Worm (Caenorhabditis elegans) whole organism, L2 larva: ENCODE results near the gene Y24D9A.7.

Experiments
- C34F6.9 ChIP-seq: fragments of 150-350 bp; optimal IDR thresholded peaks from 2 replicates; lab custom pipeline; 2014; ENCODE audit warnings: missing biosample characterization, missing genetic modification characterization
- F13H6.1 ChIP-seq: sonication (generic microtip); optimal IDR thresholded peaks from 2 replicates; lab custom pipeline; 2016; ENCODE audit warnings: missing genetic modification characterization, missing compliant biosample characterization
- R02D3.7 ChIP-seq: fragments of 150-350 bp; optimal IDR thresholded peaks from 2 replicates; lab custom pipeline; 2014; ENCODE audit warnings: missing biosample characterization, missing genetic modification characterization
- Y55F3AM.14 ChIP-seq: fragments of 200-800 bp; sonication (Bioruptor generic); optimal IDR thresholded peaks from 2 replicates; lab custom pipeline; 2018; ENCODE audit warnings: mild to moderate bottlenecking, missing genetic modification characterization, missing compliant biosample characterization
- alr-1 ChIP-seq: fragments of 150-350 bp; optimal IDR thresholded peaks from 2 replicates; lab custom pipeline; 2014; ENCODE audit warnings: missing biosample characterization, missing genetic modification characterization
- aly-2 ChIP-seq: fragments of 150-350 bp; optimal IDR thresholded peaks from 2 replicates; lab custom pipeline; 2014; ENCODE audit warnings: missing biosample characterization, missing genetic modification characterization
- ama-1 ChIP-seq: fragments of 150-350 bp; optimal IDR thresholded peaks from 2 replicates; lab custom pipeline; 2018; ENCODE audit warnings: inconsistent platforms
- blmp-1 ChIP-seq: sonication (generic microtip); optimal IDR thresholded peaks from 2 replicates; lab custom pipeline; 2017; ENCODE audit warnings: missing genetic modification characterization, mild to moderate bottlenecking, missing compliant biosample characterization, antibody characterized with exemption, moderate library complexity; ENCODE audit not compliant: insufficient read depth
- ceh-16 ChIP-seq: fragments of 150-350 bp; optimal IDR thresholded peaks from 2 replicates; lab custom pipeline; 2014; ENCODE audit warnings: missing biosample characterization, missing genetic modification characterization
- ceh-82 ChIP-seq: fragments of 150-350 bp; optimal IDR thresholded peaks from 2 replicates; lab custom pipeline; 2014; ENCODE audit warnings: missing biosample characterization, missing genetic modification characterization
- crh-2 ChIP-seq: sonication (generic microtip); optimal IDR thresholded peaks from 2 replicates; lab custom pipeline; 2017; ENCODE audit warnings: missing biosample characterization, missing genetic modification characterization
- dmd-4 ChIP-seq: sonication (generic microtip); optimal IDR thresholded peaks from 2 replicates; lab custom pipeline; 2017; ENCODE audit warnings: missing biosample characterization, missing genetic modification characterization
- egl-27 ChIP-seq: sonication (generic microtip); optimal IDR thresholded peaks from 3 replicates; lab custom pipeline; 2017; ENCODE audit warnings: missing biosample characterization, missing genetic modification reagents, missing genetic modification characterization
- elt-1 ChIP-seq: fragments of 150-350 bp; optimal IDR thresholded peaks from 2 replicates; lab custom pipeline; 2014; ENCODE audit warnings: missing biosample characterization, missing genetic modification characterization
- gmeb-1 ChIP-seq: fragments of 150-350 bp; optimal IDR thresholded peaks from 2 replicates; lab custom pipeline; 2014; ENCODE audit warnings: missing biosample characterization, missing genetic modification characterization
- lin-11 ChIP-seq: fragments of 150-350 bp; sonication (generic microtip); optimal IDR thresholded peaks from 2 replicates; lab custom pipeline; 2014; ENCODE audit warnings: missing biosample characterization, missing genetic modification characterization, inconsistent platforms, mixed read lengths
- lin-13 ChIP-seq: fragments of 150-350 bp; optimal IDR thresholded peaks from 2 replicates; lab custom pipeline; 2014; ENCODE audit warnings: missing biosample characterization, missing genetic modification reagents, missing genetic modification characterization
- lin-39 ChIP-seq: fragments of 150-350 bp; optimal IDR thresholded peaks from 2 replicates; lab custom pipeline; 2014; ENCODE audit warnings: missing biosample characterization, missing genetic modification reagents, missing genetic modification characterization
- lsy-2 ChIP-seq, 2 experiments: fragments of 150-350 bp in 1 of 2; sonication (generic microtip) in 1 of 2; optimal IDR thresholded peaks; 2 replicates each; lab custom pipeline; 2014 to 2017; ENCODE audit warnings: missing biosample characterization in 2 of 2, missing genetic modification characterization in 2 of 2
- mab-5 ChIP-seq: fragments of 150-350 bp; optimal IDR thresholded peaks from 2 replicates; lab custom pipeline; 2014; ENCODE audit warnings: missing biosample characterization, missing genetic modification characterization
- mbf-1 ChIP-seq: sonication (generic microtip); optimal IDR thresholded peaks from 2 replicates; lab custom pipeline; 2017; ENCODE audit warnings: missing biosample characterization, missing genetic modification characterization
- mdl-1 ChIP-seq, 2 experiments: fragments of 150-350 bp in 1 of 2; sonication (generic microtip) in 1 of 2; optimal IDR thresholded peaks; 2 replicates each; lab custom pipeline; 2017; ENCODE audit warnings: missing biosample characterization in 2 of 2, missing genetic modification characterization in 2 of 2
- nhr-12 ChIP-seq: fragments of 150-350 bp; optimal IDR thresholded peaks from 2 replicates; lab custom pipeline; 2014; ENCODE audit warnings: missing biosample characterization, missing genetic modification characterization
- nhr-129 ChIP-seq: fragments of 150-350 bp; optimal IDR thresholded peaks from 2 replicates; lab custom pipeline; 2014; ENCODE audit warnings: missing biosample characterization, missing genetic modification characterization
- nhr-21 ChIP-seq: fragments of 150-350 bp; optimal IDR thresholded peaks from 2 replicates; lab custom pipeline; 2014; ENCODE audit warnings: missing biosample characterization, missing genetic modification characterization
- nhr-23 ChIP-seq: fragments of 150-350 bp; optimal IDR thresholded peaks from 2 replicates; lab custom pipeline; 2014; ENCODE audit warnings: missing biosample characterization, missing genetic modification reagents, missing genetic modification characterization
- nhr-25 ChIP-seq: fragments of 150-350 bp; sonication (generic microtip); optimal IDR thresholded peaks from 3 replicates; lab custom pipeline; 2014; ENCODE audit warnings: missing biosample characterization, missing genetic modification characterization
- nhr-77 ChIP-seq: fragments of 150-350 bp; optimal IDR thresholded peaks from 2 replicates; lab custom pipeline; 2014; ENCODE audit warnings: missing biosample characterization, missing genetic modification characterization
- peb-1 ChIP-seq: fragments of 150-350 bp; optimal IDR thresholded peaks from 2 replicates; lab custom pipeline; 2014; ENCODE audit warnings: missing biosample characterization, missing genetic modification characterization
- skn-1 ChIP-seq: sonication (generic microtip); optimal IDR thresholded peaks from 2 replicates; lab custom pipeline; 2017; ENCODE audit warnings: missing biosample characterization, missing genetic modification characterization
- sma-9 ChIP-seq, 2 experiments: fragments of 150-350 bp in 1 of 2; sonication (generic microtip) in 1 of 2; optimal IDR thresholded peaks; 2 replicates each; lab custom pipeline; 2014 to 2016; ENCODE audit warnings: missing genetic modification characterization in 2 of 2, mild to moderate bottlenecking in 1 of 2, missing biosample characterization in 1 of 2, missing compliant biosample characterization in 1 of 2, missing genetic modification reagents in 1 of 2, moderate library complexity in 1 of 2
- unc-39 ChIP-seq: fragments of 150-350 bp; optimal IDR thresholded peaks from 2 replicates; lab custom pipeline; 2014; ENCODE audit warnings: missing biosample characterization, missing genetic modification characterization
- unc-55 ChIP-seq: fragments of 150-350 bp; sonication (generic microtip); optimal IDR thresholded peaks from 3 replicates; lab custom pipeline; 2014; ENCODE audit warnings: missing biosample characterization, missing genetic modification reagents, missing genetic modification characterization
- unc-62 ChIP-seq: fragments of 150-350 bp; optimal IDR thresholded peaks from 2 replicates; lab custom pipeline; 2014; ENCODE audit warnings: missing biosample characterization, missing genetic modification reagents, missing genetic modification characterization
- zag-1 ChIP-seq: fragments of 150-350 bp; optimal IDR thresholded peaks from 2 replicates; lab custom pipeline; 2014; ENCODE audit warnings: missing biosample characterization, missing genetic modification characterization
- ztf-1 ChIP-seq: fragments of 200-800 bp; sonication (Bioruptor generic); conservative IDR thresholded peaks from 2 replicates; pipeline ENCODE4 v1.3.6; 2022; ENCODE audit warnings: missing genetic modification characterization, missing compliant biosample characterization
- ztf-4 ChIP-seq: fragments of 150-350 bp; optimal IDR thresholded peaks from 2 replicates; lab custom pipeline; 2014; ENCODE audit warnings: missing biosample characterization, missing genetic modification characterization

Gene Y24D9A.7

ce11 chrIV:4441077-4441476 is 36.1 kb upstream of the Y24D9A.7 start, which contains the start of gene fbxb-75:
fbxb-75 (minus strand) TSS chrIV:4441177.
- TF ChIP-seq unc-62 (GFP tag; lab: Kevin White, UChicago) = no peak
- TF ChIP-seq nhr-129 (tag; lab: Kevin White, UChicago) = no peak
- TF ChIP-seq nhr-12 (tag; lab: Kevin White, UChicago) = no peak
- no peak for TF ChIP-seq lin-13 (GFP tag; lab: Kevin White, UChicago)
- no peak for TF ChIP-seq dmd-4 (tag; lab: Kevin White, UChicago)
- no peak for TF ChIP-seq mbf-1 (tag; lab: Kevin White, UChicago)
- TF ChIP-seq blmp-1 (tag; lab: Kevin White, UChicago) = no peak
- no peak for TF ChIP-seq aly-2 (tag; lab: Kevin White, UChicago)
- no peak for TF ChIP-seq nhr-21 (tag; lab: Kevin White, UChicago)
- no peak for TF ChIP-seq zag-1 (tag; lab: Kevin White, UChicago)
- TF ChIP-seq lsy-2 (tag; optimal IDR thresholded peaks at IDR 0.05; lab: Kevin White, UChicago) = no peak
- no peak for TF ChIP-seq unc-39 (tag; lab: Kevin White, UChicago)

- TF ChIP-seq sma-9 (GFP tag; optimal IDR thresholded peaks at IDR 0.05; lab: Kevin White, UChicago) = no peak
- TF ChIP-seq sma-9 (tag; optimal IDR thresholded peaks at IDR 0.05; lab: Kevin White, UChicago) = no peak
- TF ChIP-seq nhr-23 (tag; lab: Kevin White, UChicago) = no peak
- TF ChIP-seq lin-13 (GFP tag; lab: Kevin White, UChicago) = no peak
- TF ChIP-seq gmeb-1 (tag; lab: Kevin White, UChicago) = no peak
- TF ChIP-seq mbf-1 (tag; lab: Kevin White, UChicago) = no peak
- no peak for TF ChIP-seq unc-39 (tag; lab: Kevin White, UChicago)
- no peak for TF ChIP-seq lin-11 (tag; lab: Kevin White, UChicago)
- TF ChIP-seq ztf-4 (tag; lab: Kevin White, UChicago) = no peak
- no peak for TF ChIP-seq nhr-129 (tag; lab: Kevin White, UChicago)
- no peak for TF ChIP-seq blmp-1 (tag; lab: Kevin White, UChicago)
- no peak for TF ChIP-seq Y55F3AM.14 (GFP tag; lab: Kevin White, UChicago)
These were observed 34.2 kb upstream of the Y24D9A.7 start, which contains the start of gene fbxb-74 for ce11 chrIV:4439190-4439589. fbxb-74 (minus strand) TSS chrIV:4439290.

- no peak for TF ChIP-seq skn-1
- peak; percentile 45 for TF ChIP-seq sma-9 (GFP tag; optimal IDR thresholded peaks at IDR 0.05; lab: Kevin White, UChicago)
- no peak for TF ChIP-seq sma-9 (tag; optimal IDR thresholded peaks at IDR 0.05; lab: Kevin White, UChicago)
- TF ChIP-seq mab-5 (tag; lab: Kevin White, UChicago) = no peak
- no peak for TF ChIP-seq Y55F3AM.14 (GFP tag; lab: Kevin White, UChicago)
- no peak for TF ChIP-seq ceh-16 (tag; lab: Kevin White, UChicago)
- no peak for TF ChIP-seq ztf-1 (GFP tag; lab: Robert Waterston, UW)
- TF ChIP-seq elt-1 (tag; lab: Kevin White, UChicago) = peak; percentile 51
- TF ChIP-seq, all 48 proteins: peak for 2
These were observed 32.9 kb upstream of the Y24D9A.7 start for ce11 chrIV:4437825-4438224.

DNA sequence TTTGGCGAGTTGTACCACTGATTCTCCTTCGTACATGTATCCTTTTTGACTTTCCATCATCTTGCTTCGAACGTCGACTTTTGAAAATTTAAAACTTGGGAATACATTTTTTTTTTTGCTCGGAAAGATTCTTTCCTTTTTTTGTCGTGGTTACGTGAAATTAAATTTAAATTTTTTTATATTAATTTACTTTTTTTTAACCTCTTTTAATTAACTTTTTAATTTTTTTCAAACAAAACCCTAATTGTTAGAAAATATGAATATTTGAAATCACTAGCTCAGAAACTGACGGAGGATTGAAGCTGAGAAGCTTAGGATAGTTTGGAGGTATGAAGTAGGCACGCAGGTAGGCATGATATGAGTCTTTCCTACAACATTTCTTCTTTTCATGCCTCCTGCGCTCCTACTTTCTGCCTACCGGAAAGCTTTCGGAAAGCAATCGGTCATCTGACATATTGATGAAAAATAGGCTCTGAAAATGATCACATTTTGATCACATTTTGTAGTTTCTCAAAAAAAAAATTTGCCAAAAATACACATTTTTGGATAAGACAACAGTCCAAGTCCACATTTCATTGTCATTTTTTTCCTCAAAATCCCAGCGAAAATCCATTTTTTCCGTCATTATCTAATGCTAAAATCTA is 29.6 kb upstream of the Y24D9A.7 start, which contains the start of the genes R08C7.8 and R08C7.4:
R08C7.8 (minus strand) TSS at position 101 of the 644 bp plus-strand sequence.
R08C7.4 (plus strand) TSS at position 594 of the 644 bp plus-strand sequence.
- TF ChIP-seq lin-13 (GFP tag; lab: Kevin White, UChicago) (no peak), mdl-1 (tag; optimal IDR thresholded peaks at IDR 0.05; lab: Kevin White, UChicago) (no peak), nhr-77 (no peak), C34F6.9 (tag; lab: Kevin White, UChicago) (no peak), ceh-82 (tag; lab: Kevin White, UChicago) (no peak), egl-27 (no peak), lsy-2 (tag; optimal IDR thresholded peaks at IDR 0.05; lab: Kevin White, UChicago) (no peak), unc-39 (tag; lab: Kevin White, UChicago) (no peak), peb-1 (tag; lab: Kevin White, UChicago) (no peak)

ce11 chrIV:4429901-4430300 is 24.9 kb upstream of the Y24D9A.7 start, which contains the start of the genes str-185 and R08C7.5:
str-185 (minus strand) TSS chrIV:4430001.
R08C7.5 (plus strand) TSS chrIV:4430229.
- no peak for TF ChIP-seq F13H6.1 (tag; lab: Kevin White, UChicago)
- no peak for TF ChIP-seq crh-2 (tag; lab: Kevin White, UChicago)
- no peak for TF ChIP-seq ztf-1 (GFP tag; lab: Robert Waterston, UW)
- TF ChIP-seq lsy-2 (tag; optimal IDR thresholded peaks at IDR 0.05; lab: Kevin White, UChicago) = no peak
- no peak for TF ChIP-seq C34F6.9 (tag; lab: Kevin White, UChicago)
- TF ChIP-seq alr-1 (tag; lab: Kevin White, UChicago) = no peak
- no peak for TF ChIP-seq nhr-12 (tag; lab: Kevin White, UChicago)
- no peak for TF ChIP-seq nhr-25
- TF ChIP-seq zag-1 (tag; lab: Kevin White, UChicago) = no peak
- no peak for TF ChIP-seq nhr-129 (tag; lab: Kevin White, UChicago)
- no peak for TF ChIP-seq egl-27
- no peak for TF ChIP-seq lin-39 (tag; lab: Kevin White, UChicago)
- TF ChIP-seq unc-55 (GFP tag; lab: Kevin White, UChicago) = no peak
- TF ChIP-seq skn-1 = no peak
- no peak for TF ChIP-seq ama-1 (lab: Kevin White, UChicago)
- TF ChIP-seq R02D3.7 (tag; lab: Kevin White, UChicago) = no peak
